Worm (Caenorhabditis elegans) whole organism, L3 larva: ENCODE measurements around the gene mrp-2.

Experiments
- ama-1 ChIP-seq: fragments of 150-350 bp; optimal IDR thresholded peaks from 2 replicates; lab custom pipeline; 2018
- ceh-28 ChIP-seq: fragments of 150-350 bp; optimal IDR thresholded peaks from 2 replicates; lab custom pipeline; 2014; ENCODE audit warnings: missing biosample characterization, missing genetic modification reagents, missing genetic modification characterization
- ceh-9 ChIP-seq: sonication (generic microtip); optimal IDR thresholded peaks from 2 replicates; lab custom pipeline; 2018; ENCODE audit warnings: missing biosample characterization, missing genetic modification characterization
- daf-12 ChIP-seq: fragments of 150-350 bp; optimal IDR thresholded peaks from 2 replicates; lab custom pipeline; 2014; ENCODE audit warnings: missing biosample characterization, missing genetic modification reagents, missing genetic modification characterization
- egl-27 ChIP-seq: sonication (generic microtip); optimal IDR thresholded peaks from 4 replicates; lab custom pipeline; 2017; ENCODE audit warnings: missing biosample characterization, missing genetic modification reagents, missing genetic modification characterization
- elt-1 ChIP-seq: fragments of 150-350 bp; optimal IDR thresholded peaks from 2 replicates; lab custom pipeline; 2014; ENCODE audit warnings: missing biosample characterization, missing genetic modification characterization
- elt-3 ChIP-seq, 3 experiments: fragments of 150-350 bp in 1 of 3; sonication (generic microtip) in 2 of 3; optimal IDR thresholded peaks; 2 replicates in 2 of 3; 4 replicates in 1 of 3; lab custom pipeline; 2014 to 2017; ENCODE audit warnings: missing biosample characterization in 3 of 3, missing genetic modification characterization in 3 of 3
- fkh-2 ChIP-seq: fragments of 150-350 bp; optimal IDR thresholded peaks from 2 replicates; lab custom pipeline; 2014; ENCODE audit warnings: missing biosample characterization, missing genetic modification reagents, missing genetic modification characterization
- hmg-11 ChIP-seq: sonication (generic microtip); optimal IDR thresholded peaks from 2 replicates; lab custom pipeline; 2016; ENCODE audit warnings: missing genetic modification characterization, missing compliant biosample characterization
- lin-15B ChIP-seq: fragments of 150-350 bp; optimal IDR thresholded peaks from 2 replicates; lab custom pipeline; 2014; ENCODE audit warnings: missing biosample characterization, missing genetic modification characterization
- lin-39 ChIP-seq: fragments of 150-350 bp; optimal IDR thresholded peaks from 2 replicates; lab custom pipeline; 2018; ENCODE audit warnings: missing biosample characterization, missing genetic modification reagents, missing genetic modification characterization
- mml-1 ChIP-seq: fragments of 150-350 bp; sonication (generic microtip); optimal IDR thresholded peaks from 3 replicates; lab custom pipeline; 2014; ENCODE audit warnings: missing biosample characterization, missing genetic modification characterization
- nhr-12 ChIP-seq: fragments of 150-350 bp; optimal IDR thresholded peaks from 2 replicates; lab custom pipeline; 2014; ENCODE audit warnings: missing biosample characterization, missing genetic modification characterization
- nhr-237 ChIP-seq: fragments of 150-350 bp; optimal IDR thresholded peaks from 2 replicates; lab custom pipeline; 2014; ENCODE audit warnings: missing biosample characterization, missing genetic modification characterization
- nhr-25 ChIP-seq: sonication (generic microtip); optimal IDR thresholded peaks from 2 replicates; lab custom pipeline; 2017; ENCODE audit warnings: missing biosample characterization, missing genetic modification characterization
- sea-2 ChIP-seq: fragments of 150-350 bp; sonication (generic microtip); optimal IDR thresholded peaks from 4 replicates; lab custom pipeline; 2014; ENCODE audit warnings: missing biosample characterization, missing genetic modification reagents, missing genetic modification characterization
- tbx-2 ChIP-seq: sonication (generic microtip); optimal IDR thresholded peaks from 2 replicates; lab custom pipeline; 2016; ENCODE audit warnings: mild to moderate bottlenecking, missing genetic modification characterization, missing compliant biosample characterization
- ztf-11 ChIP-seq: fragments of 150-350 bp; optimal IDR thresholded peaks from 2 replicates; lab custom pipeline; 2014; ENCODE audit warnings: missing biosample characterization, missing genetic modification characterization

The mrp-2 gene

ce11 chrX:524498-524897, 48.0 kb downstream of the mrp-2 start:
- TF ChIP-seq ceh-9 (no peak), tbx-2 (tag; lab: Kevin White, UChicago) (no peak), nhr-25 (tag; lab: Kevin White, UChicago) (no peak), hmg-11 (tag; lab: Kevin White, UChicago) (no peak), egl-27 (tag; lab: Kevin White, UChicago) (no peak), lin-39 (tag; lab: Kevin White, UChicago) (no peak), ceh-28 (tag; lab: Kevin White, UChicago) (no peak), fkh-2 (tag; lab: Kevin White, UChicago) (no peak), lin-15B (tag; lab: Kevin White, UChicago) (no peak), daf-12 (tag; lab: Kevin White, UChicago) (no peak), elt-1 (tag; lab: Kevin White, UChicago) (no peak), nhr-12 (tag; lab: Kevin White, UChicago) (no peak), ama-1 (lab: Kevin White, UChicago) (no peak)

- TF ChIP-seq ceh-9 (no peak), sea-2 (GFP tag; lab: Kevin White, UChicago) (no peak)
Measured at ce11 chrX:520881-521280, 51.6 kb downstream of the mrp-2 start, which contains the start of gene B0310.3. TSS of gene B0310.3 (minus strand) at chrX:520981.

- TF ChIP-seq mml-1 (tag; lab: Kevin White, UChicago) (no peak), elt-1 (tag; lab: Kevin White, UChicago) (no peak), ceh-9 (no peak), elt-3 (tag; optimal IDR thresholded peaks at IDR 0.05; lab: Kevin White, UChicago) (no peak), ztf-11 (no peak), tbx-2 (tag; lab: Kevin White, UChicago) (no peak), egl-27 (tag; lab: Kevin White, UChicago) (no peak), nhr-237 (tag; lab: Kevin White, UChicago) (no peak), daf-12 (tag; lab: Kevin White, UChicago) (no peak)
- TF ChIP-seq, all 47 proteins: peak for 0
Measured at ce11 chrX:514023-514422, 58.5 kb downstream of the mrp-2 start.
